Worm (Caenorhabditis elegans) whole organism, midembryonic: Measurements from ENCODE around the gene T10G3.2.

Source experiments
- T22C8.4 ChIP-seq: fragments of 200-800 bp; sonication (Bioruptor generic); IDR thresholded peaks from 2 replicates; pipeline ENCODE4 v1.3.6; 2022; ENCODE audit warnings: missing genetic modification characterization, missing compliant biosample characterization
- cog-1 ChIP-seq: sonication (generic microtip); optimal IDR thresholded peaks from 2 replicates; lab custom pipeline; 2016; ENCODE audit warnings: missing genetic modification characterization, missing compliant biosample characterization
- flt-1 ChIP-seq: fragments of 200-800 bp; sonication (Bioruptor generic); IDR thresholded peaks from 2 replicates; pipeline ENCODE4 v1.3.6; 2022; ENCODE audit warnings: missing genetic modification characterization, missing compliant biosample characterization
- klf-2 ChIP-seq: fragments of 200-800 bp; sonication (Bioruptor generic); conservative IDR thresholded peaks from 2 replicates; pipeline ENCODE4 v1.3.6; 2022; ENCODE audit warnings: missing genetic modification reagents, missing genetic modification characterization, missing compliant biosample characterization
- med-1 ChIP-seq: sonication (generic microtip); optimal IDR thresholded peaks from 2 replicates; lab custom pipeline; 2017; ENCODE audit warnings: missing genetic modification characterization, mild to moderate bottlenecking, missing compliant biosample characterization, antibody characterized with exemption, missing genetic modification reagents; ENCODE audit not compliant: insufficient read depth
- ref-1 ChIP-seq: fragments of 200-800 bp; sonication (Bioruptor generic); conservative IDR thresholded peaks from 2 replicates; pipeline ENCODE4 v1.3.6; 2022; ENCODE audit warnings: missing genetic modification reagents, missing genetic modification characterization, missing compliant biosample characterization
- tab-1 ChIP-seq: fragments of 200-800 bp; sonication (Bioruptor generic); IDR thresholded peaks from 2 replicates; pipeline ENCODE4 v1.3.6; 2022; ENCODE audit warnings: missing genetic modification characterization, missing compliant biosample characterization
- ztf-23 ChIP-seq: fragments of 200-800 bp; sonication (Bioruptor generic); IDR thresholded peaks from 2 replicates; pipeline ENCODE4 v1.3.6; 2022; ENCODE audit warnings: missing genetic modification reagents, missing genetic modification characterization, missing compliant biosample characterization
- ztf-29 ChIP-seq: fragments of 200-800 bp; sonication (Bioruptor generic); IDR thresholded peaks from 2 replicates; pipeline ENCODE4 v1.3.6; 2022; ENCODE audit warnings: missing genetic modification reagents, missing genetic modification characterization, missing compliant biosample characterization

ce11 chrV:13472062-13472461 lies 7.6 kb downstream of the T10G3.2 start:
- TF ChIP-seq flt-1 (GFP tag; lab: Robert Waterston, UW) (no peak), ztf-23 (no peak), klf-2 (GFP tag; lab: Robert Waterston, UW) (no peak), ref-1 (no peak), tab-1 (GFP tag; lab: Robert Waterston, UW) (no peak), T22C8.4 (GFP tag; lab: Robert Waterston, UW) (no peak), med-1 (no peak), cog-1 (no peak), ztf-29 (no peak)
